Worm (Caenorhabditis elegans) whole organism, L4 larva: Measurements from ENCODE around the gene tbc-17.

ENCODE experiments used
- F44E2.7 ChIP-seq: fragments of 200-800 bp; sonication (Bioruptor generic); IDR thresholded peaks from 2 replicates; pipeline ENCODE4 v2.1.2; 2022; ENCODE audit warnings: missing genetic modification characterization, missing compliant biosample characterization
- T20F7.1 ChIP-seq: fragments of 200-800 bp; sonication (Bioruptor generic); optimal IDR thresholded peaks from 2 replicates; lab custom pipeline; 2018; ENCODE audit warnings: mild to moderate bottlenecking, missing genetic modification characterization, missing compliant biosample characterization
- Y105C5A.15 ChIP-seq: fragments of 200-800 bp; sonication (Bioruptor generic); IDR thresholded peaks from 2 replicates; pipeline ENCODE4 v1.3.6; 2022; ENCODE audit warnings: missing genetic modification characterization, missing compliant biosample characterization
- Y48G9A.11 ChIP-seq: fragments of 200-800 bp; sonication (Bioruptor generic); IDR thresholded peaks from 2 replicates; pipeline ENCODE4 v1.3.6; 2022; ENCODE audit warnings: missing genetic modification reagents, missing genetic modification characterization, missing compliant biosample characterization
- ZK337.2 ChIP-seq: fragments of 200-800 bp; sonication (Bioruptor generic); IDR thresholded peaks from 2 replicates; pipeline ENCODE4 v1.3.6; 2022; ENCODE audit warnings: missing genetic modification reagents, missing genetic modification characterization, missing compliant biosample characterization
- ZK546.5 ChIP-seq, 2 experiments: sonication (generic microtip); optimal IDR thresholded peaks; 2 replicates each; lab custom pipeline; 2017; ENCODE audit warnings: missing biosample characterization in 2 of 2, missing genetic modification characterization in 2 of 2
- ama-1 ChIP-seq: fragments of 150-350 bp; optimal IDR thresholded peaks from 2 replicates; lab custom pipeline; 2014; ENCODE audit warnings: inconsistent platforms, mixed read lengths
- arid-1 ChIP-seq: fragments of 200-800 bp; sonication (Bioruptor generic); conservative IDR thresholded peaks from 2 replicates; pipeline ENCODE4 v1.3.6; 2022; ENCODE audit warnings: missing genetic modification reagents, missing genetic modification characterization, missing compliant biosample characterization
- ceh-28 ChIP-seq: fragments of 150-350 bp; optimal IDR thresholded peaks from 2 replicates; lab custom pipeline; 2014; ENCODE audit warnings: missing biosample characterization, missing genetic modification reagents, missing genetic modification characterization
- ceh-32 ChIP-seq: sonication (generic microtip); optimal IDR thresholded peaks from 2 replicates; lab custom pipeline; 2016; ENCODE audit warnings: mild to moderate bottlenecking, missing genetic modification characterization, missing compliant biosample characterization; ENCODE audit not compliant: poor library complexity
- ceh-44 ChIP-seq: fragments of 200-800 bp; sonication (Bioruptor generic); IDR thresholded peaks from 2 replicates; pipeline ENCODE4 v1.3.6; 2022; ENCODE audit warnings: missing genetic modification reagents, missing genetic modification characterization, missing compliant biosample characterization
- ceh-82 ChIP-seq: sonication (generic microtip); optimal IDR thresholded peaks from 2 replicates; lab custom pipeline; 2017; ENCODE audit warnings: missing biosample characterization, missing genetic modification characterization
- ces-1 ChIP-seq: fragments of 150-350 bp; sonication (generic microtip); optimal IDR thresholded peaks from 4 replicates; lab custom pipeline; 2014; ENCODE audit warnings: missing biosample characterization, missing genetic modification reagents, missing genetic modification characterization
- cey-2 ChIP-seq: sonication (generic microtip); optimal IDR thresholded peaks from 3 replicates; lab custom pipeline; 2017; ENCODE audit warnings: missing genetic modification characterization, mild to moderate bottlenecking, missing compliant biosample characterization, antibody characterized with exemption, borderline replicate concordance; ENCODE audit not compliant: insufficient read depth
- ctbp-1 ChIP-seq: fragments of 200-800 bp; sonication (Bioruptor generic); IDR thresholded peaks from 2 replicates; pipeline ENCODE4 v1.3.6; 2022; ENCODE audit warnings: missing genetic modification reagents, missing genetic modification characterization, missing compliant biosample characterization
- daf-12 ChIP-seq: fragments of 150-350 bp; optimal IDR thresholded peaks from 2 replicates; lab custom pipeline; 2014; ENCODE audit warnings: missing biosample characterization, missing genetic modification reagents, missing genetic modification characterization
- dmd-6 ChIP-seq: fragments of 200-800 bp; sonication (Bioruptor generic); IDR thresholded peaks from 2 replicates; pipeline ENCODE4 v1.3.6; 2022; ENCODE audit warnings: missing genetic modification reagents, missing genetic modification characterization, missing compliant biosample characterization
- dmd-8 ChIP-seq: fragments of 200-800 bp; sonication (Bioruptor generic); IDR thresholded peaks from 2 replicates; pipeline ENCODE4 v1.3.6; 2022; ENCODE audit warnings: missing genetic modification characterization, missing compliant biosample characterization
- dmd-9 ChIP-seq: fragments of 200-800 bp; sonication (Bioruptor generic); IDR thresholded peaks from 2 replicates; pipeline ENCODE4 v1.3.6; 2022; ENCODE audit warnings: missing genetic modification reagents, missing genetic modification characterization, missing compliant biosample characterization
- duxl-1 ChIP-seq: sonication (generic microtip); optimal IDR thresholded peaks from 2 replicates; lab custom pipeline; 2016; ENCODE audit warnings: mild to moderate bottlenecking, missing genetic modification characterization, moderate library complexity, missing compliant biosample characterization; ENCODE audit not compliant: poor library complexity
- dve-1 ChIP-seq: sonication (generic microtip); optimal IDR thresholded peaks from 2 replicates; lab custom pipeline; 2017; ENCODE audit warnings: antibody characterized with exemption, mild to moderate bottlenecking, missing genetic modification characterization, missing compliant biosample characterization; ENCODE audit not compliant: insufficient read depth
- egl-27 ChIP-seq: sonication (generic microtip); optimal IDR thresholded peaks from 3 replicates; lab custom pipeline; 2017; ENCODE audit warnings: missing biosample characterization, missing genetic modification reagents, missing genetic modification characterization
- fkh-10 ChIP-seq: fragments of 150-350 bp; optimal IDR thresholded peaks from 2 replicates; lab custom pipeline; 2014; ENCODE audit warnings: missing biosample characterization, missing genetic modification reagents, missing genetic modification characterization
- hif-1 ChIP-seq, 2 experiments: sonication (generic microtip); optimal IDR thresholded peaks; 2 replicates each; lab custom pipeline; 2016 to 2017; ENCODE audit warnings: missing compliant biosample characterization in 2 of 2, missing genetic modification characterization in 2 of 2, missing genetic modification reagents in 2 of 2, missing genotype in 2 of 2, mild to moderate bottlenecking in 1 of 2
- hlh-11 ChIP-seq: fragments of 200-800 bp; sonication (Bioruptor generic); optimal IDR thresholded peaks from 2 replicates; lab custom pipeline; 2018; ENCODE audit warnings: mild to moderate bottlenecking, missing genetic modification characterization, missing compliant biosample characterization
- hmg-1.1 ChIP-seq: fragments of 200-800 bp; sonication (Bioruptor generic); IDR thresholded peaks from 2 replicates; pipeline ENCODE4 v1.3.6; 2022; ENCODE audit warnings: missing genetic modification reagents, missing genetic modification characterization, missing compliant biosample characterization
- lin-13 ChIP-seq: fragments of 150-350 bp; optimal IDR thresholded peaks from 2 replicates; lab custom pipeline; 2014; ENCODE audit warnings: missing biosample characterization, missing genetic modification reagents, missing genetic modification characterization
- lin-29 ChIP-seq: fragments of 200-800 bp; sonication (Bioruptor generic); IDR thresholded peaks from 2 replicates; pipeline ENCODE4 v1.3.6; 2022; ENCODE audit warnings: missing genetic modification reagents, missing genetic modification characterization, missing compliant biosample characterization
- lin-38 ChIP-seq: fragments of 200-800 bp; sonication (Bioruptor generic); IDR thresholded peaks from 2 replicates; pipeline ENCODE4 v1.3.6; 2022; ENCODE audit warnings: missing genetic modification reagents, missing genetic modification characterization, missing compliant biosample characterization
- lin-39 ChIP-seq: fragments of 150-350 bp; optimal IDR thresholded peaks from 2 replicates; lab custom pipeline; 2014; ENCODE audit warnings: missing biosample characterization, missing genetic modification reagents, missing genetic modification characterization
- nhr-42 ChIP-seq: fragments of 200-800 bp; sonication (Bioruptor generic); IDR thresholded peaks from 2 replicates; pipeline ENCODE4 v1.3.6; 2022; ENCODE audit warnings: missing genetic modification characterization, missing compliant biosample characterization
- nhr-6 ChIP-seq: fragments of 150-350 bp; optimal IDR thresholded peaks from 2 replicates; lab custom pipeline; 2014; ENCODE audit warnings: missing biosample characterization, missing genetic modification characterization
- nhr-76 ChIP-seq: fragments of 150-350 bp; optimal IDR thresholded peaks from 2 replicates; lab custom pipeline; 2014; ENCODE audit warnings: missing biosample characterization, missing genetic modification characterization
- nhr-77 ChIP-seq: fragments of 150-350 bp; optimal IDR thresholded peaks from 2 replicates; lab custom pipeline; 2014; ENCODE audit warnings: missing biosample characterization, missing genetic modification characterization
- pha-4 ChIP-seq, 2 experiments: fragments of 150-350 bp in 1 of 2; fragments of 200-800 bp in 1 of 2; sonication (Bioruptor generic) in 1 of 2; IDR thresholded peaks in 1 of 2; optimal IDR thresholded peaks in 1 of 2; 2 replicates each; pipeline versions ENCODE4 v1.3.6 to Lab custom; 2014 to 2022; ENCODE audit warnings: missing genetic modification characterization in 2 of 2, missing genetic modification reagents in 2 of 2, missing biosample characterization in 1 of 2, missing compliant biosample characterization in 1 of 2
- php-3 ChIP-seq: fragments of 200-800 bp; sonication (Bioruptor generic); IDR thresholded peaks from 2 replicates; pipeline ENCODE4 v1.3.6; 2022; ENCODE audit warnings: missing genetic modification reagents, missing genetic modification characterization, missing compliant biosample characterization
- pqm-1 ChIP-seq: sonication (generic microtip); optimal IDR thresholded peaks from 2 replicates; lab custom pipeline; 2017; ENCODE audit warnings: missing biosample characterization, missing genetic modification characterization
- saeg-2 ChIP-seq: fragments of 200-800 bp; sonication (Bioruptor generic); IDR thresholded peaks from 2 replicates; pipeline ENCODE4 v1.3.6; 2022; ENCODE audit warnings: missing genetic modification reagents, missing genetic modification characterization, missing compliant biosample characterization
- snpc-1.2 ChIP-seq: fragments of 200-800 bp; sonication (Bioruptor generic); IDR thresholded peaks from 2 replicates; pipeline ENCODE4 v1.3.6; 2022; ENCODE audit warnings: missing genetic modification reagents, missing genetic modification characterization, missing compliant biosample characterization
- snpc-4 ChIP-seq: fragments of 150-350 bp; optimal IDR thresholded peaks from 2 replicates; lab custom pipeline; 2014; ENCODE audit warnings: missing biosample characterization, missing genetic modification characterization
- spr-3 ChIP-seq: fragments of 200-800 bp; sonication (Bioruptor generic); optimal IDR thresholded peaks from 2 replicates; lab custom pipeline; 2018; ENCODE audit warnings: mild to moderate bottlenecking, missing genetic modification characterization, missing compliant biosample characterization
- unc-62 ChIP-seq, 3 experiments: fragments of 150-350 bp in 1 of 3; sonication (generic microtip); optimal IDR thresholded peaks in 2 of 3; peaks in 1 of 3; 1 replicate in 1 of 3; 2 replicates in 2 of 3; lab custom pipeline; 2014 to 2017; ENCODE audit warnings: missing biosample characterization in 3 of 3, missing genetic modification characterization in 3 of 3, missing genetic modification reagents in 3 of 3, missing genotype in 1 of 3
- zag-1 ChIP-seq: fragments of 150-350 bp; optimal IDR thresholded peaks from 2 replicates; lab custom pipeline; 2014; ENCODE audit warnings: missing biosample characterization, missing genetic modification characterization
- zfp-3 ChIP-seq: fragments of 200-800 bp; sonication (Bioruptor generic); conservative IDR thresholded peaks from 2 replicates; pipeline ENCODE4 v1.3.6; 2022; ENCODE audit warnings: missing genetic modification reagents, missing genetic modification characterization, missing compliant biosample characterization
- zip-11 ChIP-seq: fragments of 200-800 bp; sonication (Bioruptor generic); IDR thresholded peaks from 2 replicates; pipeline ENCODE4 v1.3.6; 2022; ENCODE audit warnings: missing genetic modification characterization, missing compliant biosample characterization
- zip-2 ChIP-seq: fragments of 150-350 bp; optimal IDR thresholded peaks from 2 replicates; lab custom pipeline; 2014; ENCODE audit warnings: missing biosample characterization, missing genetic modification characterization
- ztf-7 ChIP-seq: fragments of 150-350 bp; optimal IDR thresholded peaks from 2 replicates; lab custom pipeline; 2014; ENCODE audit warnings: missing biosample characterization, missing genetic modification characterization

Gene tbc-17

ce11 chrII:12677975-12678866 lies 16.0 kb upstream of the tbc-17 start:
- TF ChIP-seq zip-2 (tag; lab: Kevin White, UChicago) = peak; percentile 47
- peak; percentile 75 for TF ChIP-seq pha-4 (GFP tag; IDR thresholded peaks at IDR 0.05; lab: Robert Waterston, UW)
- TF ChIP-seq pha-4 (tag; optimal IDR thresholded peaks at IDR 0.05; lab: Kevin White, UChicago) = no peak
- TF ChIP-seq dve-1 = peak; percentile 67
- TF ChIP-seq lin-39 (tag; lab: Kevin White, UChicago) = no peak
- TF ChIP-seq F44E2.7 (GFP tag; lab: Robert Waterston, UW) = peak; percentile 86; the same call in 1 of the 2 replicates
- no peak for TF ChIP-seq nhr-42
- peak; percentile 63 for TF ChIP-seq duxl-1 (tag; lab: Kevin White, UChicago)
- TF ChIP-seq ama-1 (lab: Kevin White, UChicago) = no peak
- no peak for TF ChIP-seq ces-1 (GFP tag; lab: Kevin White, UChicago)
- peak; percentile 30 for TF ChIP-seq nhr-77 (tag; lab: Kevin White, UChicago)
- no peak for TF ChIP-seq daf-12 (tag; lab: Kevin White, UChicago)
- peak; percentile 49 for TF ChIP-seq hlh-11 (tag; lab: Kevin White, UChicago)
- peak; percentile 56 for TF ChIP-seq fkh-10 (GFP tag; lab: Kevin White, UChicago)
- TF ChIP-seq dmd-9 (GFP tag; lab: Robert Waterston, UW) = peak; percentile 65
- no peak for TF ChIP-seq ZK546.5 (tag; optimal IDR thresholded peaks at IDR 0.05; lab: Kevin White, UChicago)
- peak; percentile 10 for TF ChIP-seq nhr-76
- no peak; the same call in 1 of the 2 replicates for TF ChIP-seq ceh-44 (GFP tag; lab: Robert Waterston, UW)
- TF ChIP-seq spr-3 = peak; percentile 85
- TF ChIP-seq lin-29 (GFP tag; lab: Robert Waterston, UW) = no peak
- TF ChIP-seq Y48G9A.11 (GFP tag; lab: Robert Waterston, UW) = peak; percentile 90
- TF ChIP-seq hmg-1.1 (GFP tag; lab: Robert Waterston, UW) = peak; percentile 35; the same call in 1 of the 2 replicates
- TF ChIP-seq Y105C5A.15 (GFP tag; lab: Robert Waterston, UW) = 0 out of 2 replicates have a peak, but pooled peaks have one; percentile 56
- TF ChIP-seq ZK337.2 (GFP tag; lab: Robert Waterston, UW) = peak; percentile 66; the same call in 1 of the 2 replicates
- TF ChIP-seq egl-27 = no peak
- TF ChIP-seq pqm-1 (tag; lab: Kevin White, UChicago) = no peak
- peak; percentile 74; the same call in 1 of the 2 replicates for TF ChIP-seq snpc-1.2
- TF ChIP-seq ztf-7 (tag; lab: Kevin White, UChicago) = peak; percentile 59
- peak in 1 of 2 experiments; percentile 83 for TF ChIP-seq hif-1 (tag; optimal IDR thresholded peaks at IDR 0.05; lab: Kevin White, UChicago)
- TF ChIP-seq ceh-32 (tag; lab: Kevin White, UChicago) = no peak
- TF ChIP-seq nhr-6 (tag; lab: Kevin White, UChicago) = peak; percentile 58
- TF ChIP-seq zfp-3 = 0 out of 2 replicates have a peak, but pooled peaks have one; percentile 79
- TF ChIP-seq zip-11 (GFP tag; lab: Robert Waterston, UW) = 0 out of 2 replicates have a peak, but pooled peaks have one; percentile 22
- no peak for TF ChIP-seq lin-13 (GFP tag; lab: Kevin White, UChicago)
- peak; percentile 97 for TF ChIP-seq lin-38 (GFP tag; lab: Robert Waterston, UW)
- TF ChIP-seq ceh-28 = peak; percentile 66
- no peak for TF ChIP-seq zag-1
- TF ChIP-seq cey-2 (tag; lab: Kevin White, UChicago) = no peak
- TF ChIP-seq saeg-2 (GFP tag; lab: Robert Waterston, UW) = no peak
- TF ChIP-seq snpc-4 (tag; lab: Kevin White, UChicago) = no peak
- TF ChIP-seq dmd-8 = peak; percentile 80; the same call in 1 of the 2 replicates
- peak; percentile 58; the same call in 1 of the 2 replicates for TF ChIP-seq arid-1 (GFP tag; lab: Robert Waterston, UW)
- no peak for TF ChIP-seq ceh-82 (tag; lab: Kevin White, UChicago)
- TF ChIP-seq php-3 (GFP tag; lab: Robert Waterston, UW) = 0 out of 2 replicates have a peak, but pooled peaks have one; percentile 54
- TF ChIP-seq ctbp-1 (GFP tag; lab: Robert Waterston, UW) = peak; percentile 46; the same call in 1 of the 2 replicates
- TF ChIP-seq T20F7.1 = peak; percentile 96
- peak; percentile 62 for TF ChIP-seq dmd-6 (GFP tag; lab: Robert Waterston, UW)
- no peak for TF ChIP-seq unc-62 (GFP tag; optimal IDR thresholded peaks at IDR 0.05 in 1 of 2; lab: Kevin White, UChicago)
- TF ChIP-seq unc-62 (tag; optimal IDR thresholded peaks at IDR 0.05; lab: Kevin White, UChicago) = no peak
